Worm (Caenorhabditis elegans): ENCODE measurements around the gene nhr-119.

ce11 chrII:2747956-2748621, 52.3 kb downstream of the nhr-119 start:
- peak; percentile 31 for TF ChIP-seq fkh-10 (GFP tag; optimal IDR thresholded peaks at IDR 0.05)
- TF ChIP-seq skn-1 (tag; optimal IDR thresholded peaks at IDR 0.05), result peak; percentile 10
- no peak for TF ChIP-seq fos-1 (tag; optimal IDR thresholded peaks at IDR 0.05)
- no peak for TF ChIP-seq elt-1 (tag; optimal IDR thresholded peaks at IDR 0.05)
- TF ChIP-seq nhr-11 (tag; optimal IDR thresholded peaks at IDR 0.05), result no peak

Data from whole organism, L3 larva.